Worm (Caenorhabditis elegans) whole organism, L2 larva: Measurements from ENCODE around the gene F14F8.14.

Source experiments
- aly-2 ChIP-seq: fragments of 150-350 bp; optimal IDR thresholded peaks from 2 replicates; lab custom pipeline; 2014; ENCODE audit warnings: missing biosample characterization, missing genetic modification characterization
- ceh-82 ChIP-seq: fragments of 150-350 bp; optimal IDR thresholded peaks from 2 replicates; lab custom pipeline; 2014; ENCODE audit warnings: missing biosample characterization, missing genetic modification characterization
- dmd-4 ChIP-seq: sonication (generic microtip); optimal IDR thresholded peaks from 2 replicates; lab custom pipeline; 2017; ENCODE audit warnings: missing biosample characterization, missing genetic modification characterization
- elt-3 ChIP-seq: sonication (generic microtip); optimal IDR thresholded peaks from 2 replicates; lab custom pipeline; 2017; ENCODE audit warnings: missing biosample characterization, missing genetic modification characterization
- fos-1 ChIP-seq: fragments of 150-350 bp; optimal IDR thresholded peaks from 2 replicates; lab custom pipeline; 2014; ENCODE audit warnings: missing biosample characterization, missing genetic modification characterization
- lin-11 ChIP-seq: fragments of 150-350 bp; sonication (generic microtip); optimal IDR thresholded peaks from 2 replicates; lab custom pipeline; 2014; ENCODE audit warnings: missing biosample characterization, missing genetic modification characterization, inconsistent platforms, mixed read lengths
- nhr-23 ChIP-seq: fragments of 150-350 bp; optimal IDR thresholded peaks from 2 replicates; lab custom pipeline; 2014; ENCODE audit warnings: missing biosample characterization, missing genetic modification reagents, missing genetic modification characterization
- skn-1 ChIP-seq: sonication (generic microtip); optimal IDR thresholded peaks from 2 replicates; lab custom pipeline; 2017; ENCODE audit warnings: missing biosample characterization, missing genetic modification characterization
- snpc-4 ChIP-seq: fragments of 150-350 bp; optimal IDR thresholded peaks from 2 replicates; lab custom pipeline; 2014; ENCODE audit warnings: missing biosample characterization, missing genetic modification characterization
- unc-39 ChIP-seq: fragments of 150-350 bp; optimal IDR thresholded peaks from 2 replicates; lab custom pipeline; 2014; ENCODE audit warnings: missing biosample characterization, missing genetic modification characterization
- unc-55 ChIP-seq: fragments of 150-350 bp; sonication (generic microtip); optimal IDR thresholded peaks from 3 replicates; lab custom pipeline; 2014; ENCODE audit warnings: missing biosample characterization, missing genetic modification reagents, missing genetic modification characterization
- unc-62 ChIP-seq: fragments of 150-350 bp; optimal IDR thresholded peaks from 2 replicates; lab custom pipeline; 2014; ENCODE audit warnings: missing biosample characterization, missing genetic modification reagents, missing genetic modification characterization
- zag-1 ChIP-seq: fragments of 150-350 bp; optimal IDR thresholded peaks from 2 replicates; lab custom pipeline; 2014; ENCODE audit warnings: missing biosample characterization, missing genetic modification characterization
- ztf-11 ChIP-seq: sonication (generic microtip); optimal IDR thresholded peaks from 2 replicates; lab custom pipeline; 2017; ENCODE audit warnings: missing biosample characterization, missing genetic modification characterization

ce11 chrV:16668473-16668872, 1.9 kb upstream of the F14F8.14 start, which contains the start of gene F14F8.9:
- TF ChIP-seq lin-11 (tag; lab: Kevin White, UChicago), result no peak
- TF ChIP-seq unc-62 (GFP tag; lab: Kevin White, UChicago), result no peak
- no peak for TF ChIP-seq unc-39 (tag; lab: Kevin White, UChicago)
- TF ChIP-seq ztf-11 (tag; lab: Kevin White, UChicago), result no peak
- TF ChIP-seq aly-2 (tag; lab: Kevin White, UChicago), result no peak
- no peak for TF ChIP-seq fos-1 (tag; lab: Kevin White, UChicago)
- no peak for TF ChIP-seq dmd-4 (tag; lab: Kevin White, UChicago)
- no peak for TF ChIP-seq ceh-82 (tag; lab: Kevin White, UChicago)
- no peak for TF ChIP-seq elt-3 (tag; lab: Kevin White, UChicago)
- TF ChIP-seq zag-1 (tag; lab: Kevin White, UChicago), result no peak
- TF ChIP-seq unc-55 (GFP tag; lab: Kevin White, UChicago), result no peak
- no peak for TF ChIP-seq snpc-4 (tag; lab: Kevin White, UChicago)
- no peak for TF ChIP-seq skn-1 (tag; lab: Kevin White, UChicago)
- TF ChIP-seq nhr-23, result no peak
